Fruit fly (Drosophila melanogaster): Measurements from ENCODE around the gene CG15601.

The CG15601 gene

DNA sequence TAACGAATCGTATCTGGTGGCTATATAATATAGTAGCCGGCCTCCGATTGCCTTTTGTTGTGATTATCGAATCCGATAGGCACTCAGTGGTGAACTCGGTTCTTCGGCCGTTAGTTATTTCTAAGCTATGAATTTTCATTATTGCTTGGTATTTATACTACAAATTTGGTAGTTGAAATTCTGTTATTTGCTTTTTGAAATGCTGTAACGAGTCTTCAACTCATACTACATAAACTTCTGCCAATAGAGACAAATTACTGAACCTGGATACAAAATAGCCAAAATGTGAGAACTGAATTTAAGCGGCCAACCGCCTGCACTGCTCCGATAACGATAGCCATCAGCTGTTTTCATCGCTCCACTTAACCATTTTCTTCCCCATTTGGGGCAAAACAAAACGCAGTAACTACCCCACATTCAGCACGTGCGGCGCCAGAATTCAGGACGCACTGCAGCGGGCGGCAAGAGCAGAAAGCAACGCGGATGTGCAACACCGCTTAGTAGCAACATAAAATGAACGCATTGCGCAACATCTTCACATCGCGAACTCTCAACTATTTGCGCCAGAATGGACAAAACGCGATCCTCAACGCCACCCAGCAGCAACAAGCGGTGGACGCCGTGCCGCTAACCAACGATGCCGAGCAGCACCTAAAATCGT, 28.6 kb downstream of the CG15601 start, which contains the start of the genes CG11679 and CG8206 (continued):
- TF ChIP-seq Fer3 (tag; optimal IDR thresholded peaks at IDR 0.05) (peak; percentile 3), fu2 (GFP tag; optimal IDR thresholded peaks at IDR 0.05) (peak; percentile 25), ac (GFP tag; optimal IDR thresholded peaks at IDR 0.05) (no peak), CG12071 (GFP tag; optimal IDR thresholded peaks at IDR 0.05) (no peak), CG12942 (GFP tag; optimal IDR thresholded peaks at IDR 0.05) (peak; percentile 18), CG12104 (GFP tag; optimal IDR thresholded peaks at IDR 0.05) (no peak), kni (GFP tag; optimal IDR thresholded peaks at IDR 0.05) (peak; percentile 87), Meics (GFP tag; optimal IDR thresholded peaks at IDR 0.05) (peak; percentile 43), CG10366 (GFP tag; IDR thresholded peaks at IDR 0.05) (no peak), HLH4C (GFP tag; IDR thresholded peaks at IDR 0.05; ENCODE audit: partially characterized antibody) (peak; percentile 53; the same call in 2 of the 3 replicates), tgo (GFP tag; IDR thresholded peaks at IDR 0.05) (peak; percentile 45; the same call in 1 of the 3 replicates), Ets65A (GFP tag) (peak; percentile 52), CG10147 (GFP tag; optimal IDR thresholded peaks at IDR 0.05) (peak; percentile 13), Myb (GFP tag; optimal IDR thresholded peaks at IDR 0.05) (peak; percentile 83), bcd (GFP tag; optimal IDR thresholded peaks at IDR 0.05) (peak; percentile 33), CG34376 (GFP tag; optimal IDR thresholded peaks at IDR 0.05) (peak; percentile 40), CG18262 (tag; optimal IDR thresholded peaks at IDR 0.05) (peak; percentile 29), lola (GFP tag; optimal IDR thresholded peaks at IDR 0.05) (peak in 1 of 3 experiments; percentile 27), CG17568 (GFP tag; optimal IDR thresholded peaks at IDR 0.05) (no peak), klu (GFP tag; IDR thresholded peaks at IDR 0.05) (peak; percentile 19; the same call in 1 of the 2 replicates), CG8388 (GFP tag; optimal IDR thresholded peaks at IDR 0.05) (no peak), CG12391 (tag; optimal IDR thresholded peaks at IDR 0.05) (peak; percentile 44), CG12659 (GFP tag; optimal IDR thresholded peaks at IDR 0.05) (peak; percentile 2), NfI (GFP tag; optimal IDR thresholded peaks at IDR 0.05) (peak; percentile 39), CG10267 (tag; optimal IDR thresholded peaks at IDR 0.05) (peak; percentile 22), trem (tag; optimal IDR thresholded peaks at IDR 0.05) (peak; percentile 49), CG16813 (GFP tag; IDR thresholded peaks at IDR 0.05; ENCODE audit: partially characterized antibody) (peak; percentile 39; the same call in 2 of the 3 replicates), CG4282 (GFP tag; optimal IDR thresholded peaks at IDR 0.05) (no peak), CG7745 (tag; optimal IDR thresholded peaks at IDR 0.05) (no peak), Sin3A (optimal IDR thresholded peaks at IDR 0.05) (peak; percentile 60), otp (GFP tag; IDR thresholded peaks at IDR 0.05) (no peak), B-H2 (GFP tag; optimal IDR thresholded peaks at IDR 0.05) (peak; percentile 1), CG34422 (GFP tag; IDR thresholded peaks at IDR 0.05) (peak; percentile 55; the same call in 1 of the 3 replicates), knrl (GFP tag; IDR thresholded peaks at IDR 0.05; ENCODE audit: partially characterized antibody) (peak; percentile 32; the same call in 1 of the 3 replicates), eyg (GFP tag; optimal IDR thresholded peaks at IDR 0.05) (no peak), luna (GFP tag; optimal IDR thresholded peaks at IDR 0.05) (no peak), CG9932 (GFP tag; IDR thresholded peaks at IDR 0.05) (peak; percentile 61), HmgZ (tag; optimal IDR thresholded peaks at IDR 0.05) (peak; percentile 57), pnt (GFP tag; optimal IDR thresholded peaks at IDR 0.05) (peak; percentile 44), shn (GFP tag; optimal IDR thresholded peaks at IDR 0.05) (peak; percentile 52), CG31441 (GFP tag; IDR thresholded peaks at IDR 0.05) (no peak), wek (GFP tag; optimal IDR thresholded peaks at IDR 0.05) (no peak), scrt (GFP tag; optimal IDR thresholded peaks at IDR 0.05) (peak; percentile 27), gem (tag; optimal IDR thresholded peaks at IDR 0.05) (peak; percentile 53), Xbp1 (GFP tag; optimal IDR thresholded peaks at IDR 0.05) (peak; percentile 48), CG17912 (GFP tag; optimal IDR thresholded peaks at IDR 0.05) (peak; percentile 9), Fer1 (GFP tag; optimal IDR thresholded peaks at IDR 0.05) (peak; percentile 36), CG14710 (tag; optimal IDR thresholded peaks at IDR 0.05) (peak; percentile 46), zfh1 (GFP tag; IDR thresholded peaks at IDR 0.05) (0 out of 3 replicates have a peak, but pooled peaks have one; percentile 42)

Data from whole organism, embryonic.